Worm (Caenorhabditis elegans) whole organism, L2 larva: ENCODE measurements around the gene Y61A9LA.1.

Source experiments
- fos-1 ChIP-seq: fragments of 150-350 bp; optimal IDR thresholded peaks from 2 replicates; lab custom pipeline; 2014; ENCODE audit warnings: missing biosample characterization, missing genetic modification characterization
- lin-39 ChIP-seq: fragments of 150-350 bp; optimal IDR thresholded peaks from 2 replicates; lab custom pipeline; 2014; ENCODE audit warnings: missing biosample characterization, missing genetic modification reagents, missing genetic modification characterization
- unc-62 ChIP-seq: fragments of 150-350 bp; optimal IDR thresholded peaks from 2 replicates; lab custom pipeline; 2014; ENCODE audit warnings: missing biosample characterization, missing genetic modification reagents, missing genetic modification characterization

ce11 chrV:4549191-4549590 is 35.9 kb upstream of the Y61A9LA.1 start, which contains the start of gene sos-1:
- TF ChIP-seq fos-1 (no peak), lin-39 (tag; lab: Kevin White, UChicago) (no peak), unc-62 (GFP tag; lab: Kevin White, UChicago) (no peak)
